Worm (Caenorhabditis elegans) whole organism, L3 larva: ENCODE results near the gene C14A4.13.

Source experiments
- ama-1 ChIP-seq: fragments of 150-350 bp; optimal IDR thresholded peaks from 2 replicates; lab custom pipeline; 2018
- ceh-16 ChIP-seq: sonication (generic microtip); optimal IDR thresholded peaks from 2 replicates; lab custom pipeline; 2017; ENCODE audit warnings: missing biosample characterization, missing genetic modification characterization
- ceh-9 ChIP-seq: sonication (generic microtip); optimal IDR thresholded peaks from 2 replicates; lab custom pipeline; 2018; ENCODE audit warnings: missing biosample characterization, missing genetic modification characterization
- egl-27 ChIP-seq: sonication (generic microtip); optimal IDR thresholded peaks from 4 replicates; lab custom pipeline; 2017; ENCODE audit warnings: missing biosample characterization, missing genetic modification reagents, missing genetic modification characterization
- elt-1 ChIP-seq: fragments of 150-350 bp; optimal IDR thresholded peaks from 2 replicates; lab custom pipeline; 2014; ENCODE audit warnings: missing biosample characterization, missing genetic modification characterization
- fkh-2 ChIP-seq: fragments of 150-350 bp; optimal IDR thresholded peaks from 2 replicates; lab custom pipeline; 2014; ENCODE audit warnings: missing biosample characterization, missing genetic modification reagents, missing genetic modification characterization
- hmg-11 ChIP-seq: sonication (generic microtip); optimal IDR thresholded peaks from 2 replicates; lab custom pipeline; 2016; ENCODE audit warnings: missing genetic modification characterization, missing compliant biosample characterization
- lin-15B ChIP-seq: fragments of 150-350 bp; optimal IDR thresholded peaks from 2 replicates; lab custom pipeline; 2014; ENCODE audit warnings: missing biosample characterization, missing genetic modification characterization
- lin-39 ChIP-seq: fragments of 150-350 bp; optimal IDR thresholded peaks from 2 replicates; lab custom pipeline; 2018; ENCODE audit warnings: missing biosample characterization, missing genetic modification reagents, missing genetic modification characterization
- mdl-1 ChIP-seq: fragments of 150-350 bp; optimal IDR thresholded peaks from 2 replicates; lab custom pipeline; 2014; ENCODE audit warnings: missing biosample characterization, missing genetic modification characterization
- mml-1 ChIP-seq: fragments of 150-350 bp; sonication (generic microtip); optimal IDR thresholded peaks from 3 replicates; lab custom pipeline; 2014; ENCODE audit warnings: missing biosample characterization, missing genetic modification characterization
- nfya-1 ChIP-seq: sonication (generic microtip); optimal IDR thresholded peaks from 2 replicates; lab custom pipeline; 2017; ENCODE audit warnings: missing genetic modification characterization, mild to moderate bottlenecking, missing compliant biosample characterization, antibody characterized with exemption, moderate library complexity; ENCODE audit not compliant: insufficient read depth
- nhr-23 ChIP-seq: fragments of 150-350 bp; optimal IDR thresholded peaks from 2 replicates; lab custom pipeline; 2014; ENCODE audit warnings: missing biosample characterization, missing genetic modification reagents, missing genetic modification characterization
- nhr-28 ChIP-seq: fragments of 150-350 bp; optimal IDR thresholded peaks from 2 replicates; lab custom pipeline; 2014; ENCODE audit warnings: missing biosample characterization, missing genetic modification characterization
- nhr-43 ChIP-seq: sonication (generic microtip); optimal IDR thresholded peaks from 2 replicates; lab custom pipeline; 2016; ENCODE audit warnings: mild to moderate bottlenecking, missing genetic modification characterization, missing compliant biosample characterization; ENCODE audit not compliant: poor library complexity, severe bottlenecking
- nhr-67 ChIP-seq: fragments of 150-350 bp; optimal IDR thresholded peaks from 2 replicates; lab custom pipeline; 2014; ENCODE audit warnings: missing biosample characterization, missing genetic modification characterization
- pha-4 ChIP-seq: fragments of 150-350 bp; optimal IDR thresholded peaks from 2 replicates; lab custom pipeline; 2014; ENCODE audit warnings: missing biosample characterization, missing genetic modification reagents, missing genetic modification characterization
- ztf-11 ChIP-seq: fragments of 150-350 bp; optimal IDR thresholded peaks from 2 replicates; lab custom pipeline; 2014; ENCODE audit warnings: missing biosample characterization, missing genetic modification characterization

C14A4.13 gene

DNA sequence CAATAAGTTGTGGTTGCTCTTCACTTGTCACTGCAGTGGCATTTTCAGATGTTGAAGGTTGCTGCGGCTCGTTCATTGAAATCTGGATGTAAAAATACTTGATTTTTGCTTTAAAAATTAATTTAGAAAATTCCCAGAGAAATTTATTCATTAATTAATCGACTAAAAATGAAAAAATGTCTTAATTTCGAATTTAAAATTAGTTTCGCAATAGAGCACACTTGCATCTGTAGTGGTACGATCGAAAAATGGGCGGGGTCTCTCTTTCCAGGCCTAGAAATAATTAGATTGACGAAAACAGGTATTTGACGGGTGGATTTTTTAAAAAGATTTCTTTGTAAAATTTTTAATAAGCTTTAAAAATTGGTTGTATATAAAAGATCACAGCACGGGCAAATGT lies 44.4 kb downstream of the C14A4.13 start, which contains the start of gene D2089.8:
D2089.8 (minus strand) TSS at position 84 of the 400 bp plus-strand sequence.
- TF ChIP-seq elt-1 (no peak), lin-39 (no peak), hmg-11 (tag; lab: Kevin White, UChicago) (no peak), ztf-11 (tag; lab: Kevin White, UChicago) (no peak), pha-4 (tag; lab: Kevin White, UChicago) (peak; percentile 43), nfya-1 (tag; lab: Kevin White, UChicago) (peak; percentile 18), ama-1 (lab: Kevin White, UChicago) (no peak), nhr-23 (tag; lab: Kevin White, UChicago) (no peak)

DNA sequence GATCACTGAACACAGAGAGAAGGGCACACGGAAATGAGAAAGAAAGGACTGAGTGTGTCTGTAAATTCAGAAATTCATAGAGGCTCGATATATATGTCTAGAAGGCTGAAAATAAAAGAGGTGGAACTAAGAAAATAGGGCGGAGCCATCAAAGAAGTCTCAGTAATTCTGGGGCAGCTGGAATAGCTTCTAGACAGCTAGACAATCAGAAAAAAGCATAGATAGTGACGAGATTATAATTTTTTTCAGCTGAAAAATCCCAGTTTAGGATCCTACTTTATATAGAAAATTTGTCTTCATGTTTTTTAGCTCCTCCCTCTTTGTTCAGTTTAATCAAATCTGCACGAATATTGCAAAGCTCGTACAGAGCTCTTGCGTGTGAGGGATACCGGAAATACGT lies 46.8 kb downstream of the C14A4.13 start, which contains the start of gene D2089.3:
D2089.3 (minus strand) TSS at position 101 of the 400 bp plus-strand sequence.
- TF ChIP-seq lin-15B (tag; lab: Kevin White, UChicago) (no peak), fkh-2 (tag; lab: Kevin White, UChicago) (no peak), nhr-43 (tag; lab: Kevin White, UChicago) (no peak), mdl-1 (no peak), nhr-67 (tag; lab: Kevin White, UChicago) (no peak), mml-1 (no peak), nhr-28 (tag; lab: Kevin White, UChicago) (no peak), ceh-9 (tag; lab: Kevin White, UChicago) (no peak), ceh-16 (tag; lab: Kevin White, UChicago) (no peak), egl-27 (tag; lab: Kevin White, UChicago) (no peak)
